Worm (Caenorhabditis elegans) whole organism, early embryonic: ENCODE data around the gene M03B6.3.

Experiments used
- B0310.2 ChIP-seq: sonication (generic microtip); optimal IDR thresholded peaks from 2 replicates; lab custom pipeline; 2016; ENCODE audit warnings: mild to moderate bottlenecking, missing genetic modification characterization, missing compliant biosample characterization
- F13C5.2 ChIP-seq: sonication (generic microtip); optimal IDR thresholded peaks from 2 replicates; lab custom pipeline; 2017; ENCODE audit warnings: mild to moderate bottlenecking, missing genetic modification characterization, inconsistent platforms, missing compliant biosample characterization
- aly-1 ChIP-seq: sonication (generic microtip); optimal IDR thresholded peaks from 2 replicates; lab custom pipeline; 2016; ENCODE audit warnings: missing genetic modification characterization, missing compliant biosample characterization
- ama-1 ChIP-seq: fragments of 150-350 bp; optimal IDR thresholded peaks from 2 replicates; lab custom pipeline; 2014
- ceh-13 ChIP-seq: fragments of 200-800 bp; sonication (Bioruptor generic); optimal IDR thresholded peaks from 2 replicates; lab custom pipeline; 2018; ENCODE audit warnings: mild to moderate bottlenecking, missing genetic modification characterization, missing compliant biosample characterization
- ceh-36 ChIP-seq: sonication (generic microtip); optimal IDR thresholded peaks from 2 replicates; lab custom pipeline; 2016; ENCODE audit warnings: missing genetic modification characterization, inconsistent platforms, missing compliant biosample characterization
- ets-7 ChIP-seq: sonication (generic microtip); optimal IDR thresholded peaks from 2 replicates; lab custom pipeline; 2016; ENCODE audit warnings: missing genotype, missing genetic modification characterization, missing compliant biosample characterization
- flt-1 ChIP-seq: fragments of 200-800 bp; sonication (Bioruptor generic); IDR thresholded peaks from 2 replicates; pipeline ENCODE4 v1.3.6; 2022; ENCODE audit warnings: missing genetic modification characterization, missing compliant biosample characterization
- hmbx-1 ChIP-seq: sonication (generic microtip); optimal IDR thresholded peaks from 2 replicates; lab custom pipeline; 2016; ENCODE audit warnings: mild to moderate bottlenecking, missing genetic modification characterization, missing compliant biosample characterization
- hmg-4 ChIP-seq: fragments of 200-800 bp; sonication (Bioruptor generic); optimal IDR thresholded peaks from 2 replicates; lab custom pipeline; 2018; ENCODE audit warnings: mild to moderate bottlenecking, missing genetic modification characterization, missing compliant biosample characterization
- hnd-1 ChIP-seq: sonication (generic microtip); optimal IDR thresholded peaks from 2 replicates; lab custom pipeline; 2016; ENCODE audit warnings: missing genetic modification characterization, missing compliant biosample characterization
- pes-1 ChIP-seq: fragments of 200-800 bp; sonication (Bioruptor generic); IDR thresholded peaks from 2 replicates; pipeline ENCODE4 v1.3.6; 2022; ENCODE audit warnings: missing genetic modification reagents, missing genetic modification characterization, missing compliant biosample characterization
- scrt-1 ChIP-seq: fragments of 200-800 bp; sonication (Bioruptor generic); IDR thresholded peaks from 2 replicates; pipeline ENCODE4 v1.3.6; 2022; ENCODE audit warnings: missing genetic modification characterization, missing compliant biosample characterization
- sea-1 ChIP-seq: fragments of 200-800 bp; sonication (Bioruptor generic); conservative IDR thresholded peaks from 2 replicates; pipeline ENCODE4 v1.3.6; 2022; ENCODE audit warnings: missing genetic modification characterization, missing compliant biosample characterization
- tbx-11 ChIP-seq: fragments of 200-800 bp; sonication (Bioruptor generic); IDR thresholded peaks from 2 replicates; pipeline ENCODE4 v1.3.6; 2022; ENCODE audit warnings: missing genetic modification characterization, missing compliant biosample characterization
- tbx-37 ChIP-seq: fragments of 200-800 bp; sonication (Bioruptor generic); conservative IDR thresholded peaks from 2 replicates; pipeline ENCODE4 v1.3.6; 2022; ENCODE audit warnings: missing genetic modification reagents, missing genetic modification characterization, missing compliant biosample characterization
- tra-4 ChIP-seq: sonication (generic microtip); optimal IDR thresholded peaks from 2 replicates; lab custom pipeline; 2017; ENCODE audit warnings: missing genetic modification characterization, missing compliant biosample characterization

The M03B6.3 gene

ce11 chrX:13873324-13873933, 9.3 kb upstream of the M03B6.3 start:
- TF ChIP-seq tbx-37 = no peak
- no peak for TF ChIP-seq hmbx-1 (tag; lab: Kevin White, UChicago)
- TF ChIP-seq aly-1 (tag; lab: Kevin White, UChicago) = no peak
- no peak for TF ChIP-seq hnd-1 (tag; lab: Kevin White, UChicago)
- TF ChIP-seq flt-1 (GFP tag; lab: Robert Waterston, UW) = no peak
- no peak for TF ChIP-seq ceh-13 (GFP tag; lab: Kevin White, UChicago)
- TF ChIP-seq ets-7 (tag; lab: Kevin White, UChicago) = no peak
- TF ChIP-seq pes-1 (GFP tag; lab: Robert Waterston, UW) = no peak
- no peak for TF ChIP-seq F13C5.2 (tag; lab: Kevin White, UChicago)
- no peak for TF ChIP-seq ceh-36 (tag; lab: Kevin White, UChicago)

- TF ChIP-seq hmbx-1 (tag; lab: Kevin White, UChicago) (no peak), ama-1 (lab: Kevin White, UChicago) (no peak), B0310.2 (tag; lab: Kevin White, UChicago) (no peak), hmg-4 (GFP tag; lab: Kevin White, UChicago) (no peak), aly-1 (tag; lab: Kevin White, UChicago) (no peak), tbx-37 (no peak), flt-1 (GFP tag; lab: Robert Waterston, UW) (no peak), ets-7 (tag; lab: Kevin White, UChicago) (no peak), ceh-13 (GFP tag; lab: Kevin White, UChicago) (no peak)
Measured at ce11 chrX:13871110-13871509, 7.0 kb upstream of the M03B6.3 start.

- no peak for TF ChIP-seq hmg-4 (GFP tag; lab: Kevin White, UChicago)
Measured at ce11 chrX:13858693-13859092, 5.4 kb downstream of the M03B6.3 start, which contains the start of gene M03B6.4. Gene M03B6.4, plus strand, starts transcription at chrX:13858841.

ce11 chrX:13855928-13856327, 8.2 kb downstream of the M03B6.3 start:
- TF ChIP-seq sea-1 (GFP tag; lab: Robert Waterston, UW) = no peak
- TF ChIP-seq tra-4 (tag; lab: Kevin White, UChicago) = no peak
- no peak for TF ChIP-seq ceh-36 (tag; lab: Kevin White, UChicago)
- no peak for TF ChIP-seq flt-1 (GFP tag; lab: Robert Waterston, UW)
- no peak for TF ChIP-seq B0310.2 (tag; lab: Kevin White, UChicago)
- TF ChIP-seq aly-1 (tag; lab: Kevin White, UChicago) = no peak
- TF ChIP-seq tbx-37 = no peak

ce11 chrX:13852606-13853005, 11.5 kb downstream of the M03B6.3 start, which contains the start of gene mct-3:
Gene mct-3, plus strand, starts transcription at chrX:13852906.
- TF ChIP-seq ceh-36 (tag; lab: Kevin White, UChicago) (no peak), tbx-11 (GFP tag; lab: Robert Waterston, UW) (no peak), hnd-1 (tag; lab: Kevin White, UChicago) (no peak), hmbx-1 (tag; lab: Kevin White, UChicago) (no peak), aly-1 (tag; lab: Kevin White, UChicago) (no peak), pes-1 (GFP tag; lab: Robert Waterston, UW) (no peak), hmg-4 (GFP tag; lab: Kevin White, UChicago) (no peak), B0310.2 (tag; lab: Kevin White, UChicago) (no peak), scrt-1 (no peak), tra-4 (tag; lab: Kevin White, UChicago) (no peak), F13C5.2 (tag; lab: Kevin White, UChicago) (no peak), sea-1 (GFP tag; lab: Robert Waterston, UW) (no peak), ama-1 (lab: Kevin White, UChicago) (no peak)

ce11 chrX:13851590-13851989, 12.5 kb downstream of the M03B6.3 start:
- TF ChIP-seq flt-1 (GFP tag; lab: Robert Waterston, UW) = no peak
- TF ChIP-seq sea-1 (GFP tag; lab: Robert Waterston, UW) = no peak
- no peak for TF ChIP-seq hmbx-1 (tag; lab: Kevin White, UChicago)
- TF ChIP-seq tra-4 (tag; lab: Kevin White, UChicago) = no peak
- TF ChIP-seq ceh-36 (tag; lab: Kevin White, UChicago) = no peak
- TF ChIP-seq ceh-13 (GFP tag; lab: Kevin White, UChicago) = no peak
- TF ChIP-seq tbx-11 (GFP tag; lab: Robert Waterston, UW) = no peak
- TF ChIP-seq ets-7 (tag; lab: Kevin White, UChicago) = no peak
- no peak for TF ChIP-seq scrt-1
- no peak for TF ChIP-seq F13C5.2 (tag; lab: Kevin White, UChicago)
- no peak for TF ChIP-seq pes-1 (GFP tag; lab: Robert Waterston, UW)
- TF ChIP-seq ama-1 (lab: Kevin White, UChicago) = no peak
- no peak for TF ChIP-seq aly-1 (tag; lab: Kevin White, UChicago)

- TF ChIP-seq hmbx-1 (tag; lab: Kevin White, UChicago) (no peak), flt-1 (GFP tag; lab: Robert Waterston, UW) (no peak), tbx-11 (GFP tag; lab: Robert Waterston, UW) (no peak), scrt-1 (no peak), ets-7 (tag; lab: Kevin White, UChicago) (no peak), B0310.2 (tag; lab: Kevin White, UChicago) (no peak), ceh-36 (tag; lab: Kevin White, UChicago) (no peak), F13C5.2 (tag; lab: Kevin White, UChicago) (no peak), tbx-37 (no peak), hmg-4 (GFP tag; lab: Kevin White, UChicago) (no peak), ama-1 (lab: Kevin White, UChicago) (no peak), hnd-1 (tag; lab: Kevin White, UChicago) (no peak), pes-1 (GFP tag; lab: Robert Waterston, UW) (no peak)
Measured at ce11 chrX:13850359-13850758, 13.7 kb downstream of the M03B6.3 start.
